Fruit fly (Drosophila melanogaster) whole organism, wandering third instar larva: ENCODE results near the gene mRRF2.

Experiments
- CG9705 ChIP-seq: fragments of 200-800 bp; sonication (Bioruptor generic); optimal IDR thresholded peaks from 2 replicates; lab custom pipeline; 2018; ENCODE audit warnings: missing biosample characterization, mild to moderate bottlenecking, missing genetic modification characterization
- CrebA ChIP-seq: fragments of 200-800 bp; sonication (Bioruptor generic); optimal IDR thresholded peaks from 2 replicates; lab custom pipeline; 2016; ENCODE audit warnings: missing biosample characterization, mild to moderate bottlenecking, missing genetic modification characterization, borderline replicate concordance
- Dfd ChIP-seq: fragments of >200 bp; optimal IDR thresholded peaks from 2 replicates; lab custom pipeline; 2017; ENCODE audit warnings: missing biosample characterization, missing genetic modification characterization
- Hnf4 ChIP-seq: fragments of 200-800 bp; sonication (Bioruptor generic); optimal IDR thresholded peaks from 2 replicates; lab custom pipeline; 2016; ENCODE audit warnings: missing biosample characterization, mild to moderate bottlenecking, missing genetic modification characterization

DNA sequence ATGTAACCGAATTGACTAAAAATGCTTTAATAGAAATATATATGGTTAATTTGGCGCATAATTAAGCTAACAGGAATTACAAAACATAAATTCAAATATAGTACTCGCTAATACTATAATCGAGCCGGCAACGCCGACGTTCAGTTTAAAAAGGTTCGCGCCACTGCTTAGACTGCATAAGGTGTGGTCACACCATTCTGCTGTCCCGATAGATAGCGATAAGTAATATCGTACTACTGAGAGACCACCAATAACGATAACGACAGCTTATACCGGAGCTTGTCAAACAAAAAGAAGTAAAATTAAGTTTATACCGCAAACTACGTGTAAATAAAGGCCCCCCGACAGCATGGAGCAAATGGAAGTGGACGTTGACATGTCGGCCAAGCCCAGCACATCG is 32.9 kb upstream of the mRRF2 start, which contains the start of gene CSN6:
- no peak for TF ChIP-seq Dfd (GFP tag; lab: Kevin White, UChicago)
- no peak for TF ChIP-seq Hnf4 (GFP tag; lab: Kevin White, UChicago)
- no peak for TF ChIP-seq CG9705
- no peak for TF ChIP-seq CrebA
